Fruit fly (Drosophila melanogaster) whole organism, prepupa: ENCODE measurements around the gene CG9386.

ENCODE experiments used
- Blimp-1 ChIP-seq: fragments of 200-800 bp; sonication (Bioruptor generic); optimal IDR thresholded peaks from 3 replicates; lab custom pipeline; 2017; ENCODE audit warnings: missing biosample characterization, missing genetic modification characterization, mild to moderate bottlenecking, moderate library complexity, missing genetic modification reagents
- CG10631 ChIP-seq: fragments of 200-800 bp; sonication (Bioruptor generic); optimal IDR thresholded peaks from 2 replicates; lab custom pipeline; 2016; ENCODE audit warnings: missing biosample characterization, missing genetic modification characterization
- CG10669 ChIP-seq: fragments of 200-800 bp; sonication (Bioruptor generic); optimal IDR thresholded peaks from 3 replicates; lab custom pipeline; 2018; ENCODE audit warnings: missing biosample characterization, mild to moderate bottlenecking, missing genetic modification characterization, moderate library complexity
- CG11294 ChIP-seq: fragments of 200-800 bp; sonication (Bioruptor generic); IDR thresholded peaks from 2 replicates; pipeline ENCODE4 v1.3.6; 2022; ENCODE audit warnings: missing biosample characterization, missing genetic modification characterization
- CG11762 ChIP-seq: fragments of 200-800 bp; sonication (Bioruptor generic); optimal IDR thresholded peaks from 3 replicates; lab custom pipeline; 2016; ENCODE audit warnings: missing biosample characterization, missing genetic modification characterization; ENCODE audit not compliant: insufficient read depth
- CG11902 ChIP-seq: fragments of 200-800 bp; sonication (Bioruptor generic); optimal IDR thresholded peaks from 3 replicates; lab custom pipeline; 2016; ENCODE audit warnings: missing biosample characterization, missing genetic modification characterization
- CG15336 ChIP-seq: fragments of 200-800 bp; sonication (Bioruptor generic); IDR thresholded peaks from 2 replicates; pipeline ENCODE4 v1.3.6; 2022; ENCODE audit warnings: missing biosample characterization, missing genetic modification characterization
- CG1621 ChIP-seq: fragments of 200-800 bp; sonication (Bioruptor generic); optimal IDR thresholded peaks from 3 replicates; lab custom pipeline; 2018; ENCODE audit warnings: missing biosample characterization, mild to moderate bottlenecking, missing genetic modification characterization
- CG16779 ChIP-seq: fragments of 200-800 bp; sonication (Bioruptor generic); optimal IDR thresholded peaks from 3 replicates; lab custom pipeline; 2017; ENCODE audit warnings: missing biosample characterization, mild to moderate bottlenecking, missing genetic modification characterization
- CG3032 ChIP-seq: fragments of 200-800 bp; optimal IDR thresholded peaks from 2 replicates; lab custom pipeline; 2019; ENCODE audit warnings: missing biosample characterization, mild to moderate bottlenecking, missing genetic modification characterization, moderate library complexity
- CG32006 ChIP-seq: fragments of 200-800 bp; sonication (Bioruptor generic); optimal IDR thresholded peaks from 3 replicates; lab custom pipeline; 2017; ENCODE audit warnings: missing biosample characterization, mild to moderate bottlenecking, missing genetic modification characterization
- CG34406 ChIP-seq: fragments of 200-800 bp; sonication (Bioruptor generic); optimal IDR thresholded peaks from 3 replicates; lab custom pipeline; 2016; ENCODE audit warnings: missing biosample characterization, missing genetic modification characterization
- CG3919 ChIP-seq: fragments of 200-800 bp; sonication (Bioruptor generic); optimal IDR thresholded peaks from 3 replicates; lab custom pipeline; 2016; ENCODE audit warnings: missing biosample characterization, missing genetic modification characterization
- CG4318 ChIP-seq: fragments of 200-800 bp; sonication (Bioruptor generic); optimal IDR thresholded peaks from 3 replicates; lab custom pipeline; 2017; ENCODE audit warnings: missing biosample characterization, mild to moderate bottlenecking, missing genetic modification characterization
- CG6163 ChIP-seq: fragments of 200-800 bp; sonication (Bioruptor generic); IDR thresholded peaks from 3 replicates; pipeline ENCODE4 v1.3.6; 2022; ENCODE audit warnings: missing biosample characterization, missing genetic modification characterization
- CG6792 ChIP-seq: fragments of 200-800 bp; sonication (Bioruptor generic); optimal IDR thresholded peaks from 3 replicates; lab custom pipeline; 2016; ENCODE audit warnings: missing biosample characterization, missing genetic modification characterization
- CG6808 ChIP-seq: fragments of 200-800 bp; sonication (Bioruptor generic); optimal IDR thresholded peaks from 3 replicates; lab custom pipeline; 2017; ENCODE audit warnings: missing biosample characterization, missing genetic modification characterization, mild to moderate bottlenecking, moderate library complexity, missing genetic modification reagents
- CG6854 ChIP-seq: fragments of 200-800 bp; sonication (Bioruptor generic); optimal IDR thresholded peaks from 2 replicates; lab custom pipeline; 2017; ENCODE audit warnings: missing biosample characterization, mild to moderate bottlenecking, missing genetic modification characterization
- CG7368 ChIP-seq: fragments of 200-800 bp; sonication (Bioruptor generic); optimal IDR thresholded peaks from 3 replicates; lab custom pipeline; 2016; ENCODE audit warnings: missing biosample characterization, missing genetic modification characterization
- CG8119 ChIP-seq: fragments of 200-800 bp; sonication (Bioruptor generic); IDR thresholded peaks from 3 replicates; pipeline ENCODE4 v1.3.6; 2022; ENCODE audit warnings: missing biosample characterization, missing genetic modification characterization
- CG8319 ChIP-seq: fragments of 200-800 bp; sonication (Bioruptor generic); optimal IDR thresholded peaks from 3 replicates; lab custom pipeline; 2016; ENCODE audit warnings: missing biosample characterization, missing genetic modification characterization
- CG8632 ChIP-seq: fragments of 200-800 bp; sonication (Bioruptor generic); optimal IDR thresholded peaks from 3 replicates; lab custom pipeline; 2016; ENCODE audit warnings: missing biosample characterization, missing genetic modification characterization
- CG9139 ChIP-seq: fragments of 200-800 bp; sonication (Bioruptor generic); optimal IDR thresholded peaks from 3 replicates; lab custom pipeline; 2017; ENCODE audit warnings: missing biosample characterization, mild to moderate bottlenecking, missing genetic modification characterization
- Eip75B ChIP-seq: fragments of 200-800 bp; sonication (Bioruptor generic); optimal IDR thresholded peaks from 3 replicates; lab custom pipeline; 2016; ENCODE audit warnings: missing biosample characterization, missing genetic modification characterization
- Eip78C ChIP-seq: fragments of 200-800 bp; sonication (Bioruptor generic); peaks from one replicate; lab custom pipeline; 2016; ENCODE audit warnings: missing biosample characterization, missing genetic modification characterization
- Eip93F ChIP-seq: fragments of 200-800 bp; sonication (Bioruptor generic); optimal IDR thresholded peaks from 2 replicates; lab custom pipeline; 2016; ENCODE audit warnings: missing biosample characterization, mild to moderate bottlenecking, missing genetic modification characterization
- Ets21C ChIP-seq: fragments of 200-800 bp; sonication (Bioruptor generic); optimal IDR thresholded peaks from 3 replicates; lab custom pipeline; 2016; ENCODE audit warnings: missing biosample characterization, missing genetic modification characterization
- Gug ChIP-seq: fragments of 200-800 bp; sonication (Bioruptor generic); IDR thresholded peaks from 2 replicates; pipeline ENCODE4 v1.3.6; 2022; ENCODE audit warnings: missing biosample characterization, missing genetic modification characterization
- Hr39 ChIP-seq: fragments of 200-800 bp; sonication (Bioruptor generic); optimal IDR thresholded peaks from 2 replicates; lab custom pipeline; 2016; ENCODE audit warnings: missing biosample characterization, missing genetic modification characterization
- Hr4 ChIP-seq: fragments of 200-800 bp; sonication (Bioruptor generic); optimal IDR thresholded peaks from 3 replicates; lab custom pipeline; 2016; ENCODE audit warnings: missing biosample characterization, missing genetic modification characterization
- Lpt ChIP-seq: fragments of 200-800 bp; sonication (Bioruptor generic); optimal IDR thresholded peaks from 3 replicates; lab custom pipeline; 2016; ENCODE audit warnings: missing biosample characterization, missing genetic modification characterization
- Met ChIP-seq: fragments of 200-800 bp; sonication (Bioruptor generic); optimal IDR thresholded peaks from 3 replicates; lab custom pipeline; 2016; ENCODE audit warnings: missing biosample characterization, missing genetic modification characterization
- OdsH ChIP-seq: fragments of 200-800 bp; sonication (Bioruptor generic); optimal IDR thresholded peaks from 3 replicates; lab custom pipeline; 2016; ENCODE audit warnings: missing biosample characterization, missing genetic modification characterization
- Smox ChIP-seq: fragments of 200-800 bp; sonication (Bioruptor generic); optimal IDR thresholded peaks from 3 replicates; lab custom pipeline; 2016; ENCODE audit warnings: missing biosample characterization, missing genetic modification characterization
- Sox102F ChIP-seq: fragments of 200-800 bp; sonication (Bioruptor generic); optimal IDR thresholded peaks from 2 replicates; lab custom pipeline; 2016; ENCODE audit warnings: missing biosample characterization, mild to moderate bottlenecking, missing genetic modification characterization
- Sox14 ChIP-seq: fragments of 200-800 bp; sonication (Bioruptor generic); optimal IDR thresholded peaks from 3 replicates; lab custom pipeline; 2016; ENCODE audit warnings: missing biosample characterization, missing genetic modification characterization
- Sox15 ChIP-seq: fragments of 200-800 bp; sonication (Bioruptor generic); optimal IDR thresholded peaks from 3 replicates; lab custom pipeline; 2016; ENCODE audit warnings: missing biosample characterization, missing genetic modification characterization
- achi ChIP-seq: fragments of 200-800 bp; sonication (Bioruptor generic); optimal IDR thresholded peaks from 3 replicates; lab custom pipeline; 2016; ENCODE audit warnings: missing biosample characterization, missing genetic modification characterization
- acj6 ChIP-seq: fragments of 200-800 bp; sonication (Bioruptor generic); optimal IDR thresholded peaks from 3 replicates; lab custom pipeline; 2016; ENCODE audit warnings: missing biosample characterization, missing genetic modification characterization
- cyc ChIP-seq: fragments of 200-800 bp; sonication (Bioruptor generic); optimal IDR thresholded peaks from 3 replicates; lab custom pipeline; 2016; ENCODE audit warnings: missing biosample characterization, missing genetic modification characterization
- dac ChIP-seq: fragments of 200-800 bp; sonication (Bioruptor generic); optimal IDR thresholded peaks from 2 replicates; lab custom pipeline; 2017; ENCODE audit warnings: missing biosample characterization, mild to moderate bottlenecking, missing genetic modification characterization
- dsx ChIP-seq: fragments of 200-800 bp; optimal IDR thresholded peaks from 3 replicates; lab custom pipeline; 2019; ENCODE audit warnings: missing biosample characterization, mild to moderate bottlenecking, missing genetic modification characterization, moderate library complexity; ENCODE audit not compliant: poor library complexity, severe bottlenecking
- eg ChIP-seq: fragments of 200-800 bp; sonication (Bioruptor generic); IDR thresholded peaks from 3 replicates; pipeline ENCODE4 v1.3.6; 2022; ENCODE audit warnings: missing biosample characterization, missing genetic modification characterization
- esn ChIP-seq: fragments of 200-800 bp; sonication (Bioruptor generic); optimal IDR thresholded peaks from 2 replicates; lab custom pipeline; 2016; ENCODE audit warnings: missing biosample characterization, mild to moderate bottlenecking, missing genetic modification characterization, moderate library complexity
- fd59A ChIP-seq: fragments of 200-800 bp; sonication (Bioruptor generic); optimal IDR thresholded peaks from 2 replicates; lab custom pipeline; 2017; ENCODE audit warnings: missing biosample characterization, mild to moderate bottlenecking, missing genetic modification characterization, missing genetic modification reagents
- fd85E ChIP-seq: fragments of 200-800 bp; sonication (Bioruptor generic); optimal IDR thresholded peaks from 3 replicates; lab custom pipeline; 2016; ENCODE audit warnings: missing biosample characterization, missing genetic modification characterization
- fkh ChIP-seq: fragments of 200-800 bp; sonication (Bioruptor generic); optimal IDR thresholded peaks from 3 replicates; lab custom pipeline; 2017; ENCODE audit warnings: missing biosample characterization, mild to moderate bottlenecking, missing genetic modification characterization, moderate library complexity
- lz ChIP-seq: fragments of 200-800 bp; sonication (Bioruptor generic); optimal IDR thresholded peaks from 3 replicates; lab custom pipeline; 2016; ENCODE audit warnings: missing biosample characterization, missing genetic modification characterization
- net ChIP-seq: fragments of 200-800 bp; sonication (Bioruptor generic); optimal IDR thresholded peaks from 3 replicates; lab custom pipeline; 2016; ENCODE audit warnings: missing biosample characterization, missing genetic modification characterization
- pdm3 ChIP-seq: fragments of 200-800 bp; sonication (Bioruptor generic); optimal IDR thresholded peaks from 3 replicates; lab custom pipeline; 2016; ENCODE audit warnings: missing biosample characterization, missing genetic modification characterization
- salr ChIP-seq, 2 experiments: fragments of 200-800 bp; sonication (Bioruptor generic); optimal IDR thresholded peaks; 3 replicates each; lab custom pipeline; 2016 to 2018; ENCODE audit warnings: missing biosample characterization in 2 of 2, missing genetic modification characterization in 2 of 2, mild to moderate bottlenecking in 1 of 2
- topi ChIP-seq: fragments of 200-800 bp; sonication (Bioruptor generic); optimal IDR thresholded peaks from 3 replicates; lab custom pipeline; 2016; ENCODE audit warnings: missing biosample characterization, missing genetic modification characterization
- vri ChIP-seq: fragments of 200-800 bp; sonication (Bioruptor generic); optimal IDR thresholded peaks from 3 replicates; lab custom pipeline; 2016; ENCODE audit warnings: missing biosample characterization, mild to moderate bottlenecking, missing genetic modification characterization

The CG9386 gene

dm6 chr3R:9581089-9581520 lies 25.9 kb upstream of the CG9386 start, which contains the start of gene CG8301:
TSS of gene CG8301 (plus strand) at chr3R:9581306.
- TF ChIP-seq salr (GFP tag; optimal IDR thresholded peaks at IDR 0.05; lab: Kevin White, UChicago) (no peak), CG8319 (GFP tag; lab: Kevin White, UChicago) (no peak), topi (GFP tag; lab: Kevin White, UChicago) (no peak), fd59A (GFP tag; lab: Kevin White, UChicago) (no peak), achi (GFP tag; lab: Kevin White, UChicago) (peak; percentile 23), Ets21C (no peak), Met (no peak), CG6163 (GFP tag; lab: Robert Waterston, UW) (no peak), Sox102F (GFP tag; lab: Kevin White, UChicago) (no peak), CG6792 (peak; percentile 30), CG3032 (tag; lab: Kevin White, UChicago) (no peak), CG15336 (peak; percentile 63), dac (GFP tag; lab: Kevin White, UChicago) (no peak), acj6 (peak; percentile 33), CG8119 (GFP tag; lab: Robert Waterston, UW) (peak; percentile 57; the same call in 2 of the 3 replicates), CG32006 (GFP tag; lab: Kevin White, UChicago) (peak; percentile 51), CG8632 (no peak), Smox (GFP tag; lab: Kevin White, UChicago) (no peak), CG10669 (GFP tag; lab: Kevin White, UChicago) (no peak), vri (GFP tag; lab: Kevin White, UChicago) (no peak), Eip93F (GFP tag; lab: Kevin White, UChicago) (no peak), CG11902 (GFP tag; lab: Kevin White, UChicago) (no peak), Sox15 (GFP tag; lab: Kevin White, UChicago) (no peak), fkh (no peak), CG6854 (no peak), Eip75B (GFP tag; lab: Kevin White, UChicago) (peak; percentile 28), Hr4 (GFP tag; lab: Kevin White, UChicago) (peak; percentile 59), esn (GFP tag; lab: Kevin White, UChicago) (peak; percentile 51), Hr39 (GFP tag; lab: Kevin White, UChicago) (no peak), eg (GFP tag; lab: Robert Waterston, UW) (peak; percentile 58), CG16779 (tag; lab: Kevin White, UChicago) (peak; percentile 27), Lpt (GFP tag; lab: Kevin White, UChicago) (peak; percentile 21), cyc (GFP tag; lab: Kevin White, UChicago) (no peak), dsx (GFP tag; lab: Kevin White, UChicago) (no peak), CG11762 (GFP tag; lab: Kevin White, UChicago) (no peak), Blimp-1 (GFP tag; lab: Kevin White, UChicago) (no peak), CG10631 (GFP tag; lab: Kevin White, UChicago) (no peak), CG6808 (GFP tag; lab: Kevin White, UChicago) (no peak), Sox14 (GFP tag; lab: Kevin White, UChicago) (peak; percentile 11), CG34406 (peak; percentile 10), CG4318 (GFP tag; lab: Kevin White, UChicago) (no peak), pdm3 (peak; percentile 50), CG1621 (tag; lab: Kevin White, UChicago) (no peak), net (GFP tag; lab: Kevin White, UChicago) (peak; percentile 49), lz (GFP tag; lab: Kevin White, UChicago) (peak; percentile 34), fd85E (GFP tag; lab: Kevin White, UChicago) (no peak), CG9139 (GFP tag; lab: Kevin White, UChicago) (no peak), OdsH (GFP tag; lab: Kevin White, UChicago) (peak; percentile 53), CG3919 (GFP tag; lab: Kevin White, UChicago) (peak; percentile 8), Eip78C (GFP tag; lab: Kevin White, UChicago) (peak; percentile 35), CG11294 (GFP tag; lab: Robert Waterston, UW) (no peak), CG7368 (peak; percentile 45), Gug (GFP tag; lab: Robert Waterston, UW) (no peak)
